Worm (Caenorhabditis elegans) whole organism, dauer: ENCODE measurements around the gene C35A5.5.

Source experiments
- unc-62 ChIP-seq: sonication (generic microtip); optimal IDR thresholded peaks from 2 replicates; lab custom pipeline; 2017; ENCODE audit warnings: missing biosample characterization, missing genetic modification reagents, missing genetic modification characterization

C35A5.5 gene

ce11 chrV:10505553-10505952 lies at the start of gene C35A5.5:
C35A5.5 (plus strand) TSS chrV:10505853.
- TF ChIP-seq unc-62 (GFP tag; lab: Kevin White, UChicago) = no peak

ce11 chrV:10457247-10457646 lies 48.4 kb upstream of the C35A5.5 start, which contains the start of gene F22E12.1:
F22E12.1 (minus strand) TSS chrV:10457347.
- no peak for TF ChIP-seq unc-62 (GFP tag; lab: Kevin White, UChicago)

DNA sequence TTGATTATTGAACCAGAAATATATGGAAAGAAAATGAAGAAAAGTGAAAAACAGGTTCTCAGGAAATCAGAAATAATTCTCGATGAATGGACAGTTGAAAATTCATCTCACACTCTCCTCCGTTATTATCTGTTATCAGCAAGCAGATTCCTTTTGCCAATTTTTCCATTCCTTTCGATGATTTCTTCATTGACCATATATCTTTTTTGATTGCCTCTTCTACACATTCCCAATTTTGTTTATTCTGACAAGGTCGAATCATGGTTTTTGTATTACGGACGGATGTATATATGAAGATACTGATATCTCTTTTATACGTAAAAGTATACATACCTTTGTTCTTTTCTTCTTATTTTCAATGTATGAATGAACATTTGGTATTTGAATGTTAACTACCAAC lies 45.0 kb upstream of the C35A5.5 start:
- TF ChIP-seq unc-62 (GFP tag; lab: Kevin White, UChicago) = no peak

DNA sequence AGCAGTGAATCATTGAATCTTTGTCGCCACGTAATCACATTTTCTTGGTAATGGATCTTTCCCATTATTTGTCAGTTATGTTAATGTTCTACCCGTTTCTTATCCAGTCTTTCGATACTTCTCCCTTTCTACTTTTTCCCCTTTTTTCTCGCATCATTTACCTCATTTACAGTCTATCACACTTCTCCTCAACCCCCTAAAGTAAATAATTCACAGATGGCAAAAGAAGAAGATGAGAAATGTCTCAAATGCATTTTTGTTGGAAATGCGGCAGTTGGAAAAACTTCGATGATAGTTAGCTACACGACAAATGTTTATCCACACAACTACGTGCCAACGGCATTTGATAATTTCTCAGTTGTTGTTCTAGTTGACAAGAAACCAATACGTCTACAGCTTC lies 43.6 kb upstream of the C35A5.5 start, which contains the start of gene chw-1:
Gene chw-1, plus strand, starts transcription at position 217 of the 400 bp plus-strand sequence.
- no peak for TF ChIP-seq unc-62 (GFP tag; lab: Kevin White, UChicago)

DNA sequence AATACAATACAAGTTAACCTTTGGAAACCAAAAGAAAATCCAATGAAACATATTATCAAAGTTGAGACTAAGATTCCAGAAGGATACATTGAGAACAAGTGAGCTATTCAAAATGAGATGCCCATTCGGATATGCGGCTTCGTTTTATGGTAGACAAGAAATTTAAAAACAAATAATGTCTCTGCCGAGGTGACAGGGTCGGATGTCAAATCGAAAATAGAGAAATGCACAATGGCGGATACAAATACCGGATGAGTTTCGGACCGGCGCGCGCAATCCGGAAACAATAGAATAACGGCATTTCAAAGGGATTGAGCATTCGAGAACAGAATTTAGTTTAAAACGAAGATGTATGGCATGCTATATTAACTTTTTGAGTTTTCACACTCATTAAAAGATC lies 42.4 kb upstream of the C35A5.5 start, which contains the start of gene F22E12.3:
Gene F22E12.3, minus strand, starts transcription at position 101 of the 400 bp plus-strand sequence.
- TF ChIP-seq unc-62 (GFP tag; lab: Kevin White, UChicago) = no peak

DNA sequence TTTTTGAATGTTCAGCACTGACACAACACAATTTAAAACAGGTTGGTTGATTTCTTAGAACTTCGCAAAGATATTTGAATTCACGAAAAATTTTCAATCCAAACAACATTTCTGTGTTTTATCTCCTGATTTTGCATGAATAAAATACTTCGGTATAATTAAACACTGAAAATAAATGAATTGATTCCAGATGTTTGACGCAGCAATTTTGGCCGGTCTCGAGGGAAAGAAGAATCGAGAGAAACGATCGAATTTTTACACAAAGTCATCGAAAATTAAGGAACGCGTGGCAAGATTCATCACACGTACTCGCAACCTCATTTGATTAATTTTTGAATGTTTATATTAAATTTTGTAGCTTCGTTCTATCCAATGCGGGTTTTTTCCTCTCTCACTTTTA lies 41.5 kb upstream of the C35A5.5 start:
- no peak for TF ChIP-seq unc-62 (GFP tag; lab: Kevin White, UChicago)

DNA sequence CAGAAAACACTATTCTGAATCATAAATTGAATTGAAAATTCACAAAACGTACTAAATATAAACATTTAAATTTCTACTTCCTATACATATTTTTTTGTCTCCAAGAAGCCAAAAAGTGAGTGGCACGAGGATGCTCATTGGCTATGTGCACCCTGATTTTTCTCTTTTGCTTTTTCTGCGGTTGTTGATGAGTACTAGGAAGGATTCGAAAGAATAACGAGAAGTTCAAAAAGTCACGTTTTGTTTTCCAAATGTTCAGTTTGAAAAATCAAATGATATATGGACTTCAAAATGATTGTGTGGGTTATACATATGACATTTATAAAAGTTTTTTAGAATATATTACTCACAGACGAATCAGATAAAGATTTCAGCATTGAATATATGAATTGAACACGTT lies 40.9 kb upstream of the C35A5.5 start:
- no peak for TF ChIP-seq unc-62 (GFP tag; lab: Kevin White, UChicago)

ce11 chrV:10465478-10465877 lies 40.2 kb upstream of the C35A5.5 start:
- TF ChIP-seq unc-62 (GFP tag; lab: Kevin White, UChicago) = no peak

ce11 chrV:10466607-10467092 lies 39.0 kb upstream of the C35A5.5 start:
- no peak for TF ChIP-seq unc-62 (GFP tag; lab: Kevin White, UChicago)

DNA sequence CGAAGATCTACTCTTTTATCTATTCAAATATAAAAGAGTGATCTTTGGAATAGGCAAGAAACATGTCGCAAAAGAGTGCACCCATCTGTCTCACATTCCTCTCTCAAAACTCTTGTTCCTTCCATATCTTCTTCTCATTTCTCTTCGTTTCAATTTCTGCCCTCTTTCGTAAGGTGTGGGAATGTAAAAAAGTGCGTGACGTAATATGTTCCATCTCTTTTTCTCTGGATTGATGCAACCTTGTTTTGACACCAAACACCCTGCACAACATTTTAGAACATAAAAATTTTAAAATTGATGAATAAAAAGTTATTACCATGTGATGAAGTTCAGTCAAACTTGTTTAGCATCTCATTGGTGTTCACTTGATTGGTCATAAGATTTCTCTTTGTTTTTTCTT lies 38.5 kb upstream of the C35A5.5 start:
- TF ChIP-seq unc-62 (GFP tag; lab: Kevin White, UChicago) = no peak

- TF ChIP-seq unc-62 (GFP tag; lab: Kevin White, UChicago) = no peak
Measured at ce11 chrV:10467659-10468058, 38.0 kb upstream of the C35A5.5 start.

ce11 chrV:10468190-10468589 lies 37.5 kb upstream of the C35A5.5 start, which contains the start of gene egl-9:
egl-9 (plus strand) TSS chrV:10468517.
- no peak for TF ChIP-seq unc-62 (GFP tag; lab: Kevin White, UChicago)

ce11 chrV:10468709-10469108 lies 36.9 kb upstream of the C35A5.5 start:
- TF ChIP-seq unc-62 (GFP tag; lab: Kevin White, UChicago) = no peak

- TF ChIP-seq unc-62 (GFP tag; lab: Kevin White, UChicago) = no peak
Measured at ce11 chrV:10469845-10470244, 35.8 kb upstream of the C35A5.5 start.

ce11 chrV:10471007-10471406 lies 34.6 kb upstream of the C35A5.5 start:
- no peak for TF ChIP-seq unc-62 (GFP tag; lab: Kevin White, UChicago)

- no peak for TF ChIP-seq unc-62 (GFP tag; lab: Kevin White, UChicago)
Measured at ce11 chrV:10472901-10473774, 32.5 kb upstream of the C35A5.5 start.

DNA sequence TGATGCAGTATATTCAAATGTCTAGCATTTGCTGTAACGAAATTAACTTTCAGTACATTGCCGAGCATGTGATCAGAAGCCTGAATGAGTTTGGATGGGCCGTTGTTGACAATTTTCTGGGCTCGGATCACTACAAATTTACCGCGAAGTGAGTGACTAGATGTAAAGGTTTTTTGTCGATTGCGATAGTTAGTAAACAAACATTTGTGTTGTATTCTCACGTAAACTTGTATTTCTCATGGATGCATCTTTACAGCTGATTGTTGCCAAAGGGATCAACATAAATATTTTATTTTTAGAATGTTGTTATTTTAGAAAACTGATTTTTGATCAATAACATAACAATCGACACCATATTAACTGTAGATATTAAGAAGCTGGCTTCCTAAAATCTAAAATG lies 31.6 kb upstream of the C35A5.5 start:
- TF ChIP-seq unc-62 (GFP tag; lab: Kevin White, UChicago) = no peak
